Worm (Caenorhabditis elegans): ENCODE results near the gene acr-5.

ce11 chrIII:6482918-6483317 is 31.7 kb downstream of the acr-5 start, which contains the start of gene chtb-2:
- TF ChIP-seq scrt-1 (GFP tag; IDR thresholded peaks at IDR 0.05) (no peak), ceh-13 (GFP tag; optimal IDR thresholded peaks at IDR 0.05) (no peak), B0310.2 (tag; optimal IDR thresholded peaks at IDR 0.05) (no peak), tbx-37 (GFP tag; conservative IDR thresholded peaks at IDR 0.05) (no peak), pes-1 (GFP tag; IDR thresholded peaks at IDR 0.05) (no peak), ama-1 (optimal IDR thresholded peaks at IDR 0.05) (no peak), ets-7 (tag; optimal IDR thresholded peaks at IDR 0.05) (no peak), tra-4 (tag; optimal IDR thresholded peaks at IDR 0.05) (no peak)
